Worm (Caenorhabditis elegans): Measurements from ENCODE around the gene D1086.7.
"Not testable (repeated sequence)": the region's sequence is repeated elsewhere in the genome, so short reads cannot be mapped to it uniquely, and the experiment has no call there.

The D1086.7 gene

DNA sequence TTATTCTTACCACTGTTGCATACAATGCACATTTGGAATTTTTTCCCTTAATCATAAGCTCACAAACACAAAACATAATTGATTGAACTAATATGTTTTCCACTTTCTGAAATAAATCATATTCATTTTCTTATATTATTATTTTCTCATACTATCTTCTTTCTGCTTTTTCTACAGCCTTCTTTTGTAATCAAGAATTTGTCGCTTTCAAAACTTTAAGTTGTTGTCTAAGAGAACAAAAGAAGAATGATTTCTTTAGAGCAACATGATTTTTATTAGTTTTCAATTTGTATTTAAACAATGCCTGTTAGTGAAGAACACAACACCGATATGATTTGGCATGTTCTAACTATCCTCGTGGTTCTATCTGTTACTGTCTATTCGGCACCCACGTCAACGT is at the start of gene D1086.7:
Gene D1086.7 (plus strand): TSS at position 301 of the 400 bp plus-strand sequence.
- no peak for TF ChIP-seq tbx-11 (GFP tag; IDR thresholded peaks at IDR 0.05)

ce11 chrV:14038328-14039084 is 45.6 kb upstream of the D1086.7 start, which contains the start of gene vps-39:
vps-39 (minus strand) TSS chrV:14038378.
- TF ChIP-seq flt-1 (GFP tag; IDR thresholded peaks at IDR 0.05) (0 out of 2 replicates have a peak, but pooled peaks have one; percentile 6), sea-1 (GFP tag; conservative IDR thresholded peaks at IDR 0.05) (peak; percentile 77), pes-1 (GFP tag; IDR thresholded peaks at IDR 0.05) (peak; percentile 79; the same call in 1 of the 2 replicates), tbx-37 (GFP tag; conservative IDR thresholded peaks at IDR 0.05) (peak; percentile 58; the same call in 1 of the 2 replicates), scrt-1 (GFP tag; IDR thresholded peaks at IDR 0.05) (peak; percentile 50; the same call in 1 of the 2 replicates), hmg-4 (GFP tag; optimal IDR thresholded peaks at IDR 0.05) (peak; percentile 17)

- TF ChIP-seq B0310.2 (tag; optimal IDR thresholded peaks at IDR 0.05); aly-1 (tag; optimal IDR thresholded peaks at IDR 0.05); ceh-13 (GFP tag; optimal IDR thresholded peaks at IDR 0.05): not testable (repeated sequence)
Measured at ce11 chrV:14049274-14049673, 34.8 kb upstream of the D1086.7 start, which contains the start of gene F58D12.1. F58D12.1 (plus strand) TSS chrV:14049574.

DNA sequence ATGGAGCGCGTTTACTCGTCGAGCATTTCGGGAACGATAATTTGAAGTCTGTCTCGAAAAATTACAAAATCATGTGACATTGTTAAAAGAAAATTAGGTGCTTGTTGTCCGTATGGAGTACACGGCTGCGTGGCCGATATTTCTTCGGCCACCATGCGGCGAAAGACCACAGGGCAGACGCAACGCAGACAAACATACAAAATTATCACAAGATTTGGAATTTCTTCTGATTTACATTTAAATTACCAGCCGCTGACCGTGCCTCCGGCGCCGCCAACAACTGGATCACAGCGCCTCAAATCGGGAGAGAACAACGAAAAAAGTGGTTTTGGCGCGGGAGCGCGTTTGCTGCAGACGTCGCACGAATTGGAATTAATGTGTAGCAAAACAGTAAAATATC is 29.0 kb upstream of the D1086.7 start:
- TF ChIP-seq flt-1 (GFP tag; IDR thresholded peaks at IDR 0.05) (peak; percentile 53; the same call in 1 of the 2 replicates), tbx-37 (GFP tag; conservative IDR thresholded peaks at IDR 0.05) (peak; percentile 87), pes-1 (GFP tag; IDR thresholded peaks at IDR 0.05) (peak; percentile 76; the same call in 1 of the 2 replicates), ets-7 (tag; optimal IDR thresholded peaks at IDR 0.05) (peak; percentile 35), tbx-11 (GFP tag; IDR thresholded peaks at IDR 0.05) (0 out of 2 replicates have a peak, but pooled peaks have one; percentile 28), scrt-1 (GFP tag; IDR thresholded peaks at IDR 0.05) (0 out of 2 replicates have a peak, but pooled peaks have one; percentile 53)

ce11 chrV:14057540-14057939 is 26.5 kb upstream of the D1086.7 start, which contains the start of gene F58D12.3:
F58D12.3 (plus strand) TSS chrV:14057840.
- no peak for TF ChIP-seq hmbx-1 (tag; optimal IDR thresholded peaks at IDR 0.05)
- TF ChIP-seq B0310.2 (tag; optimal IDR thresholded peaks at IDR 0.05), result no peak
- TF ChIP-seq flt-1 (GFP tag; IDR thresholded peaks at IDR 0.05), result no peak
- no peak for TF ChIP-seq ama-1 (optimal IDR thresholded peaks at IDR 0.05)
- no peak for TF ChIP-seq sea-1 (GFP tag; conservative IDR thresholded peaks at IDR 0.05)
- TF ChIP-seq ceh-13 (GFP tag; optimal IDR thresholded peaks at IDR 0.05), result no peak
- no peak for TF ChIP-seq tbx-37 (GFP tag; conservative IDR thresholded peaks at IDR 0.05)
- TF ChIP-seq hnd-1 (tag; optimal IDR thresholded peaks at IDR 0.05), result no peak
- TF ChIP-seq F13C5.2 (tag; optimal IDR thresholded peaks at IDR 0.05), result no peak
- no peak for TF ChIP-seq scrt-1 (GFP tag; IDR thresholded peaks at IDR 0.05)
- TF ChIP-seq tra-4 (tag; optimal IDR thresholded peaks at IDR 0.05), result no peak
- TF ChIP-seq tbx-11 (GFP tag; IDR thresholded peaks at IDR 0.05), result no peak
- no peak for TF ChIP-seq ets-7 (tag; optimal IDR thresholded peaks at IDR 0.05)
- no peak for TF ChIP-seq ceh-36 (tag; optimal IDR thresholded peaks at IDR 0.05)
- TF ChIP-seq pes-1 (GFP tag; IDR thresholded peaks at IDR 0.05), result no peak
- TF ChIP-seq aly-1 (tag; optimal IDR thresholded peaks at IDR 0.05), result no peak
- TF ChIP-seq hmg-4 (GFP tag; optimal IDR thresholded peaks at IDR 0.05), result no peak

DNA sequence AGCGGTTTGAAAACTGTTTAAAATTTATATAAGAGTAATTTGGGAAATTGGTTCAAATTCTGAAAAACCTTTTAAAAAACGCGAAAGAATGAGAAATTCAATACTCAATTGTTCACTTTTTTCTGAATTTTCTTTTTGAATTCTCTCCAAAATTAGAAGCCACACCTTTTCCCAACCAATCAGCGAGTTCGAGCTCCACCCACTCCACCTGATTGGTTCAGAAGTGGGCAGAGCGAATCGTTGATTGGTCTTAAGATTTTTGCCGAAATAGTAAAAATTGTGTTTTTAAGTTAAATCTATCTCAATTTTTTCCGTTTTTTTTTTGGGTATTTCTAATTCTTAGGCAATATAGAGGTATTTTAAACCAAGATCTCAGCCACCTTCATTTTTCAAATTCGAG is 20.1 kb upstream of the D1086.7 start:
- TF ChIP-seq hmg-4 (GFP tag; optimal IDR thresholded peaks at IDR 0.05) (no peak), tbx-37 (GFP tag; conservative IDR thresholded peaks at IDR 0.05) (no peak), pes-1 (GFP tag; IDR thresholded peaks at IDR 0.05) (no peak), hmbx-1 (tag; optimal IDR thresholded peaks at IDR 0.05) (no peak), scrt-1 (GFP tag; IDR thresholded peaks at IDR 0.05) (no peak), ceh-13 (GFP tag; optimal IDR thresholded peaks at IDR 0.05) (no peak), ceh-36 (tag; optimal IDR thresholded peaks at IDR 0.05) (no peak), tra-4 (tag; optimal IDR thresholded peaks at IDR 0.05) (no peak), F13C5.2 (tag; optimal IDR thresholded peaks at IDR 0.05) (no peak), aly-1 (tag; optimal IDR thresholded peaks at IDR 0.05) (no peak), ets-7 (tag; optimal IDR thresholded peaks at IDR 0.05) (no peak), B0310.2 (tag; optimal IDR thresholded peaks at IDR 0.05) (no peak), flt-1 (GFP tag; IDR thresholded peaks at IDR 0.05) (no peak), sea-1 (GFP tag; conservative IDR thresholded peaks at IDR 0.05) (no peak), hnd-1 (tag; optimal IDR thresholded peaks at IDR 0.05) (no peak), tbx-11 (GFP tag; IDR thresholded peaks at IDR 0.05) (no peak)

ce11 chrV:14064422-14064821 is 19.6 kb upstream of the D1086.7 start, which contains the start of gene D1086.21:
D1086.21 (plus strand) TSS chrV:14064722.
- TF ChIP-seq B0310.2 (tag; optimal IDR thresholded peaks at IDR 0.05), result no peak
- TF ChIP-seq aly-1 (tag; optimal IDR thresholded peaks at IDR 0.05), result no peak
- TF ChIP-seq tbx-37 (GFP tag; conservative IDR thresholded peaks at IDR 0.05), result no peak
- no peak for TF ChIP-seq ets-7 (tag; optimal IDR thresholded peaks at IDR 0.05)
- TF ChIP-seq scrt-1 (GFP tag; IDR thresholded peaks at IDR 0.05), result no peak
- no peak for TF ChIP-seq sea-1 (GFP tag; conservative IDR thresholded peaks at IDR 0.05)
- no peak for TF ChIP-seq tra-4 (tag; optimal IDR thresholded peaks at IDR 0.05)

- TF ChIP-seq flt-1 (GFP tag; IDR thresholded peaks at IDR 0.05), result no peak
- no peak for TF ChIP-seq tbx-37 (GFP tag; conservative IDR thresholded peaks at IDR 0.05)
- no peak for TF ChIP-seq scrt-1 (GFP tag; IDR thresholded peaks at IDR 0.05)
- no peak for TF ChIP-seq hnd-1 (tag; optimal IDR thresholded peaks at IDR 0.05)
- TF ChIP-seq B0310.2 (tag; optimal IDR thresholded peaks at IDR 0.05), result no peak
- no peak for TF ChIP-seq sea-1 (GFP tag; conservative IDR thresholded peaks at IDR 0.05)
- no peak for TF ChIP-seq ets-7 (tag; optimal IDR thresholded peaks at IDR 0.05)
- TF ChIP-seq F13C5.2 (tag; optimal IDR thresholded peaks at IDR 0.05), result no peak
- TF ChIP-seq hmg-4 (GFP tag; optimal IDR thresholded peaks at IDR 0.05), result no peak
- TF ChIP-seq tra-4 (tag; optimal IDR thresholded peaks at IDR 0.05), result no peak
- TF ChIP-seq pes-1 (GFP tag; IDR thresholded peaks at IDR 0.05), result no peak
- TF ChIP-seq tbx-11 (GFP tag; IDR thresholded peaks at IDR 0.05), result no peak
- no peak for TF ChIP-seq aly-1 (tag; optimal IDR thresholded peaks at IDR 0.05)
- no peak for TF ChIP-seq ama-1 (optimal IDR thresholded peaks at IDR 0.05)
- no peak for TF ChIP-seq ceh-13 (GFP tag; optimal IDR thresholded peaks at IDR 0.05)
Measured at ce11 chrV:14067816-14068296, 16.2 kb upstream of the D1086.7 start, which contains the start of gene D1086.17. D1086.17 (plus strand) TSS chrV:14067866.
